Worm (Caenorhabditis elegans): Measurements from ENCODE around the gene F18E3.10.

- TF ChIP-seq cog-1 (tag; optimal IDR thresholded peaks at IDR 0.05) (no peak), tab-1 (GFP tag; IDR thresholded peaks at IDR 0.05) (no peak)
Measured at ce11 chrV:7432441-7433146, 8.4 kb upstream of the F18E3.10 start.

All from whole organism, midembryonic.